Worm (Caenorhabditis elegans) whole organism, midembryonic: ENCODE measurements around the gene str-108.

ENCODE experiments used
- T22C8.4 ChIP-seq: fragments of 200-800 bp; sonication (Bioruptor generic); IDR thresholded peaks from 2 replicates; pipeline ENCODE4 v1.3.6; 2022; ENCODE audit warnings: missing genetic modification characterization, missing compliant biosample characterization
- cog-1 ChIP-seq: sonication (generic microtip); optimal IDR thresholded peaks from 2 replicates; lab custom pipeline; 2016; ENCODE audit warnings: missing genetic modification characterization, missing compliant biosample characterization
- flt-1 ChIP-seq: fragments of 200-800 bp; sonication (Bioruptor generic); IDR thresholded peaks from 2 replicates; pipeline ENCODE4 v1.3.6; 2022; ENCODE audit warnings: missing genetic modification characterization, missing compliant biosample characterization
- klf-2 ChIP-seq: fragments of 200-800 bp; sonication (Bioruptor generic); conservative IDR thresholded peaks from 2 replicates; pipeline ENCODE4 v1.3.6; 2022; ENCODE audit warnings: missing genetic modification reagents, missing genetic modification characterization, missing compliant biosample characterization
- med-1 ChIP-seq: sonication (generic microtip); optimal IDR thresholded peaks from 2 replicates; lab custom pipeline; 2017; ENCODE audit warnings: missing genetic modification characterization, mild to moderate bottlenecking, missing compliant biosample characterization, antibody characterized with exemption, missing genetic modification reagents; ENCODE audit not compliant: insufficient read depth
- ref-1 ChIP-seq: fragments of 200-800 bp; sonication (Bioruptor generic); conservative IDR thresholded peaks from 2 replicates; pipeline ENCODE4 v1.3.6; 2022; ENCODE audit warnings: missing genetic modification reagents, missing genetic modification characterization, missing compliant biosample characterization
- tab-1 ChIP-seq: fragments of 200-800 bp; sonication (Bioruptor generic); IDR thresholded peaks from 2 replicates; pipeline ENCODE4 v1.3.6; 2022; ENCODE audit warnings: missing genetic modification characterization, missing compliant biosample characterization
- ztf-23 ChIP-seq: fragments of 200-800 bp; sonication (Bioruptor generic); IDR thresholded peaks from 2 replicates; pipeline ENCODE4 v1.3.6; 2022; ENCODE audit warnings: missing genetic modification reagents, missing genetic modification characterization, missing compliant biosample characterization
- ztf-29 ChIP-seq: fragments of 200-800 bp; sonication (Bioruptor generic); IDR thresholded peaks from 2 replicates; pipeline ENCODE4 v1.3.6; 2022; ENCODE audit warnings: missing genetic modification reagents, missing genetic modification characterization, missing compliant biosample characterization

Gene str-108

DNA sequence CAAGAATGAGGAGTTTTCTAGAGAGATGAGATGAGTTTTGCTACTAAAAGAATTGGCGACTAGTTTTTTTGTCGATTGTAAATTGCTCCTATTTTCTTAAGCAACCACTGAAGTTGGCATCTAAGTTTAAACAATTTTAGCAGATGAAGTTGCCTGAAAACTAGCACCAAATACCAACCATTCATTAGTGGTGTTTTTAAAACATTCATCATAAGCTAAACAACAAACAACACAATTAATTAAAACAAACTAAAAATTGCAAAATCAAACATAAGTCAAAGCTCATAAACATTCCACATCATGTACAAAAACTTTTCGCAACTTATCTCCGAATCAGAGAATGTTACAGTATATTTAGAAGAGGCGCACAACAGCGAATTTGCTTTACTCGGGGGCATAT, 16.1 kb downstream of the str-108 start, which contains the start of gene srz-13:
TSS of gene srz-13 (plus strand) at position 301 of the 400 bp plus-strand sequence.
- TF ChIP-seq T22C8.4 (no peak), cog-1 (tag; lab: Kevin White, UChicago) (no peak), med-1 (no peak), tab-1 (no peak), klf-2 (no peak), ztf-29 (GFP tag; lab: Robert Waterston, UW) (no peak), flt-1 (GFP tag; lab: Robert Waterston, UW) (no peak), ref-1 (no peak), ztf-23 (no peak)

DNA sequence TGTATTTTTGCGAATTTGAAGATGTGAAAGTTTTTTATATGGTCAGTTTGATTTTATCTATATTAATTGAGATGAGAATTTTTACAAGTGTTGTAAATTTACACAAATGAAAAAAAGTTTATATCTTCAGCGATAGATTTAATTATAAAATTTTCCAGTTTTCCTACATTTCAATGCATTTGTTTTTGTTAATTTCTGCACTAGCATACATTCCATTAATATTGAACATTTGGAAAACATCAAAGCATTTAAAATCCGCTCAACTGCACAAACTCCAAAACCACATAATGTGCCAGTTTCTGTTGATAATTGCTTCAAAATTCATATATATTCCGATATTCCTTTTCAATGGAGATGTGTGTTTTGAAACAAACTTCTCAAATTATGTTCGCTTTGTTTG, 16.9 kb downstream of the str-108 start, which contains the start of gene srh-277:
TSS of gene srh-277 (plus strand) at position 301 of the 400 bp plus-strand sequence.
- TF ChIP-seq ztf-23 = no peak
- no peak for TF ChIP-seq med-1
- no peak for TF ChIP-seq tab-1
- no peak for TF ChIP-seq T22C8.4
- TF ChIP-seq cog-1 (tag; lab: Kevin White, UChicago) = no peak
- no peak for TF ChIP-seq ref-1
- no peak for TF ChIP-seq klf-2
- no peak for TF ChIP-seq flt-1 (GFP tag; lab: Robert Waterston, UW)
- TF ChIP-seq ztf-29 (GFP tag; lab: Robert Waterston, UW) = no peak

DNA sequence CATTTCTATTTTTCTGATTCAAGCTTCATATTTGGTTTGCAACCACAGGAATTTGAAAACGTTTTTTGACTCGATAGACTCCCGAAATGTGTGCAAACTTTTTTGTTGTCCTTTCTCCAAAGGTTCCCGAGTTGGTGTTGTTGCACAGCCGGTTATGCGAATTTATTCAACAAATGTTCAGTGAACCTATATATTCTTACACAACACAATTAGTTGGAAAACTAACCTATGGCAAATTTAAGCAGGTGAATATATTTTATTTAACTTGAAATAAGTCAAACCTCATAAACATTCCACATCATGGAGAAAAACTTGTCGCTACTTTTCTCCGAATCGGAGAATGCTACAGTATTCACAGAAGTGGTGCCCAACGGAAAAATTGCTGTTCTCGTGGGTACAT, 17.3 kb downstream of the str-108 start, which contains the start of gene srz-14:
TSS of gene srz-14 (plus strand) at position 301 of the 400 bp plus-strand sequence.
- TF ChIP-seq T22C8.4 (no peak), klf-2 (no peak), ztf-29 (GFP tag; lab: Robert Waterston, UW) (no peak), med-1 (no peak), flt-1 (GFP tag; lab: Robert Waterston, UW) (no peak), ref-1 (no peak)

DNA sequence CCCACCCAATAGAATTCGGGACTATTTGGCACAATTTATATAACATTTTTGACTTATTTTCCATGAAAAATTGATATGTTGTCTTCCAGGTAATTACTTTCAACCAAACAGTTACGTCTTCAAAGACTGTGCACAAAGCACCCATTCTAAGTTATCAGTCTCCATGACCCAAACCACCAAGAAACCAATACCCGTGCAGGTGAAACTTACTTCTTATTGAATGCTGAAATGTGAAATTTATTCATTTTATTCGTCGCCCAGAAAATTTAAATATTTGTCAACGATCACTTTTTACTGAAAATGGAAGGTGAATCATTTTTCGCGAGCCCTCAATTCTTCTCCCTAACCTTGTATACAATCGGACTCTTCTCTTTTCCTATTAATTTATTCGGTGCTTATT, 24.4 kb downstream of the str-108 start, which contains the start of gene srh-281:
TSS of gene srh-281 (plus strand) at position 301 of the 400 bp plus-strand sequence.
- TF ChIP-seq ref-1 (no peak), T22C8.4 (no peak), ztf-29 (GFP tag; lab: Robert Waterston, UW) (no peak), ztf-23 (no peak), klf-2 (no peak), med-1 (no peak)

DNA sequence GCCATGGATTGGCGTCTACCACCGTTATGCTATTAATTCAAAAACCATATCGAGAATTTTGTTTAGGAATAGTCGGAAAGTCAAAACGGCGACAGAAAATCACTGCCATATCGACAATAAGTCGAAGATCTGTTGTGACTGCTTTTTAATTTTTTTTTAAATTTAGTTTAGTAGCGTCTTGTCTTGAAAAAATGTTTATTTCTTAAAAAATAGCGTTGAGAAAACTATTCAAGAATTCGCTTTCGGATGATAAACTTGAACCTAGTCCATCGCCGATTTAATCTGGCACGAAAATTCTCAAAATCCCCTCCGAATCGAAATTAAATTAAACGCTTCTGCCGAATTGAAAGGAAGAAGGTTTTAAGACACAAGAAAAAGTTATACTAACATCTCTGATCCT, 26.1 kb downstream of the str-108 start, which contains the start of gene srh-279:
TSS of gene srh-279 (plus strand) at position 301 of the 400 bp plus-strand sequence.
- TF ChIP-seq flt-1 (GFP tag; lab: Robert Waterston, UW) (no peak), cog-1 (tag; lab: Kevin White, UChicago) (no peak), ztf-23 (no peak), klf-2 (no peak), ztf-29 (GFP tag; lab: Robert Waterston, UW) (no peak), ref-1 (no peak), med-1 (no peak), T22C8.4 (no peak), tab-1 (no peak)

DNA sequence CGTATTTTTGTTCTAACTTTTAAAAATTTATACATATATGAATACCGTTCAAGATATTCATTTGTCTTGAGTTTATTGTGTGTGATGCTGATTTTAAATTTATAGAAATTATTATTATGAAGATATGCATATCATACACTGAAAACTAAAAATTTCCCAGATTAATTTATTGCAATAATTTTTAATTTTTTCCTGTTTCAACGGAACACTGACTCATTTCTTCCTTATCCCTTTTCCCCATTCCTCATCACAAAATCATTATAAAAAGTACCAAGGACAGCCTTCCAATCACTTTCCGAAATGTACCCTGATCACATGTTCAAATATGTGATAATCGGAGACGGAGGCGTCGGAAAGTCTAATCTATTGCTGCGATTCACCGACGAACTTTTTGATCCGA, 28.6 kb downstream of the str-108 start, which contains the start of gene rabr-4:
TSS of gene rabr-4 (plus strand) at position 301 of the 400 bp plus-strand sequence.
- no peak for TF ChIP-seq klf-2
- TF ChIP-seq ztf-23 = no peak
- TF ChIP-seq T22C8.4 = no peak
- TF ChIP-seq med-1 = no peak
- TF ChIP-seq cog-1 (tag; lab: Kevin White, UChicago) = no peak
- no peak for TF ChIP-seq ref-1
- no peak for TF ChIP-seq ztf-29 (GFP tag; lab: Robert Waterston, UW)
- TF ChIP-seq flt-1 (GFP tag; lab: Robert Waterston, UW) = no peak
- TF ChIP-seq tab-1 = no peak

DNA sequence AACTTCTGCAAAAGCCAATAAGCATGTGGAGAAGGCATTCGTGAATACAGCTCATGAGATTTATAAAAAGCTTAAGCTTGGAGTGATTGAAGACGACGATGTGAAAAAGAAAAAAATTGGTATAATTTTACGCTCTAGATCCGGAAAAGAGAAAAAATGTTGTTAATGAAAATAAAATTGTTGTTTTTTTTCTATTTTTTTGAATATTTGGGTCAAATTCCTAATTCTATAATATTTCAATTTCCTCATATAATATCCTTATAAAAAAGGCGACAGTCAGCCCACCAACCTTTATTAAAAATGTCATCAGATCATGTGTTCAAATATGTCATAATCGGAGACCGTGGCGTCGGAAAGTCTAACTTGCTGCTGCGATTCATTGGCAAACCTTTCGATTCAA, 29.3 kb downstream of the str-108 start, which contains the start of gene rabr-3:
TSS of gene rabr-3 (plus strand) at position 301 of the 400 bp plus-strand sequence.
- TF ChIP-seq cog-1 (tag; lab: Kevin White, UChicago) (no peak), ref-1 (no peak), klf-2 (no peak), flt-1 (GFP tag; lab: Robert Waterston, UW) (no peak), ztf-23 (no peak), T22C8.4 (no peak), ztf-29 (GFP tag; lab: Robert Waterston, UW) (no peak), med-1 (no peak), tab-1 (no peak)

DNA sequence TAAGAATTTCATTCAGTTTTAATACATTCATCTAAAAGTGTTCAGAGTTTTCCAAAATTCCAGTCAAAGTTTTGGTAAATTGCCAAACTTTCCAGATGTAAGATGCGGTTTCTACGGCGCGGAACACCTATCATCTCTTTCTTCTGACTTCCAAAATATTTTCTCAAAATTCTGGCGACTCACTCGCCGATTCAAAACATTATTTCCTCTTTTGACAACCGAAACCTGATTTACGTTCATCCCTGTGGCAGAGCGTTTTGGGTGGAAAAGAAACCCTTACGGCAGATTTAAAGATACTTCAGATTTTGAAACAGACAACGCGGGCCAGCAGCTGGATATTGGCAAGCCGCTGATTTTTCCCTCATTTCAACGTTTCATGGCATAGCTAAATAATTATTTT, 32.0 kb downstream of the str-108 start, which contains the start of gene F11A5.5:
TSS of gene F11A5.5 (plus strand) at position 301 of the 400 bp plus-strand sequence.
- TF ChIP-seq ztf-23 = no peak
- TF ChIP-seq ref-1 = no peak
- no peak for TF ChIP-seq cog-1 (tag; lab: Kevin White, UChicago)
- no peak for TF ChIP-seq ztf-29 (GFP tag; lab: Robert Waterston, UW)
- no peak for TF ChIP-seq flt-1 (GFP tag; lab: Robert Waterston, UW)
- no peak for TF ChIP-seq klf-2
- TF ChIP-seq T22C8.4 = no peak
- TF ChIP-seq med-1 = no peak
- TF ChIP-seq tab-1 = no peak

DNA sequence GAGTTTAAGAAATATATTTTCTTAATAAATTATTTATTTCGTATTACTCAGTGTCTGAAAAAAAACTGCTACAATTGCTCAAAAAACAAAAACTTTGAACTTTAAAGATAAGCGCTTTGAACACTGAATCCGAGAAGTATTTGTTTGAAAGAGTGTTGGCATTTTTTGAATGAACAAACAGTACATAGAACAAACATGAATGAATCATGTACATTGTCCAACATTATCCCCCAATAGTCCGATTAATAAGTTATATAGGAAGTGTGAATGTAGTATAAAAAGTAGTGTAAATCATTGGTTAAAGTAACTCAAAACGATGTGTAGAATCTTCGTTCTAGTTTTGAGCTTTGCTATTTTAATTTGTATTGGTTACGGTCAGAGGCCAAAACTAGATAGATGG, 35.7 kb downstream of the str-108 start, which contains the start of gene F11A5.17:
TSS of gene F11A5.17 (plus strand) at position 301 of the 400 bp plus-strand sequence.
- TF ChIP-seq flt-1 (GFP tag; lab: Robert Waterston, UW) (no peak), T22C8.4 (no peak), tab-1 (no peak), ztf-29 (GFP tag; lab: Robert Waterston, UW) (no peak), ref-1 (no peak), med-1 (no peak)

DNA sequence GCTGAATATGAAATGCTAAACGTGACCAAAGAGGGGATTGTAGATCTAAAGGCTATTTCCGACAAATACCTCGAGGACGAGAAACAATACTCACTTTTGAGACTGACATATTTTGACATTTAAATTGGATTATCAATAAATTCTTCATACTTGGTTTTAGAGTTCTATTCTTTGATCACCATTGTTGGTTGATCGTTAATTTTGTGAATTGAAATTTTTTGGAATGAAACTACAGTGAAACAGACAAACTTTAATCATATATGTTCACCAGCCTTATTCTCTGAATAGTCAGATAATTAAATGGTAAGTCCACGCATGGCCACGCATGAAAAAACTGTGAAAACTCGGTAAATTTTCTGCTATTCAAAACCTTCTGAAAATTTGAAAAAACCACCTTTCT, 36.6 kb downstream of the str-108 start, which contains the start of gene F11A5.18:
TSS of gene F11A5.18 (plus strand) at position 301 of the 400 bp plus-strand sequence.
- TF ChIP-seq klf-2 (no peak), T22C8.4 (no peak), flt-1 (GFP tag; lab: Robert Waterston, UW) (no peak), tab-1 (no peak), ref-1 (no peak), cog-1 (tag; lab: Kevin White, UChicago) (no peak), ztf-29 (GFP tag; lab: Robert Waterston, UW) (no peak), med-1 (no peak), ztf-23 (no peak)

DNA sequence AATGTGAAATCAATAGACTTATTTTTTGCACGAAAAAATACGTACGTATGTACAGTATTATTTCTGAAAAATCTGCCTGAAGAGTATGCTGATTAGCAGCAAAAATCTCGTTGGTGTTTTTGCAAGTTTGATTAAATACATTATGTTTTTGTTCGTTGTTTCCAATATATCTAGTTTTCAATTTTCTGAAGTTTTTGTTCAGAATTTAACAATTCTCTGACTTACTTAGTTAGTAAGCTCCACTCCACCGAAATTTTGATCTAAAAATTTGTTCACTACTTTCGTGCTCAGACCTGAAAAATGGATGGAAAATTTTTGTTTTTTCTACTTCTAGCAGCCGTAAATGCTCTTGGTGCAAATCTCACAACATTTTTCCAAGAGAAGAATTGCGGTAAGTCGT, 38.9 kb downstream of the str-108 start, which contains the start of gene irld-26:
TSS of gene irld-26 (plus strand) at position 301 of the 400 bp plus-strand sequence.
- no peak for TF ChIP-seq ztf-23
- TF ChIP-seq T22C8.4 = no peak
- TF ChIP-seq klf-2 = no peak
